Fruit fly (Drosophila melanogaster) whole organism, pupa: ENCODE results near the gene CG46310.

ENCODE experiments used
- CG13204 ChIP-seq: fragments of 200-800 bp; sonication (Bioruptor generic); optimal IDR thresholded peaks from 2 replicates; lab custom pipeline; 2018; ENCODE audit warnings: missing biosample characterization, mild to moderate bottlenecking, missing genetic modification characterization, moderate library complexity
- CG14655 ChIP-seq: fragments of 200-800 bp; sonication (Bioruptor generic); optimal IDR thresholded peaks from 3 replicates; lab custom pipeline; 2017; ENCODE audit warnings: mild to moderate bottlenecking, missing biosample characterization, missing genetic modification reagents, missing genetic modification characterization
- CG17806 ChIP-seq: fragments of 200-800 bp; sonication (Bioruptor generic); optimal IDR thresholded peaks from 2 replicates; lab custom pipeline; 2018; ENCODE audit warnings: missing biosample characterization, mild to moderate bottlenecking, missing genetic modification characterization, moderate library complexity
- CG34367 ChIP-seq: fragments of 200-800 bp; sonication (Bioruptor generic); optimal IDR thresholded peaks from 2 replicates; lab custom pipeline; 2018; ENCODE audit warnings: missing biosample characterization, mild to moderate bottlenecking, missing genetic modification characterization
- CG8301 ChIP-seq: fragments of 200-800 bp; sonication (Bioruptor generic); optimal IDR thresholded peaks from 2 replicates; lab custom pipeline; 2018; ENCODE audit warnings: missing biosample characterization, mild to moderate bottlenecking, missing genetic modification characterization
- CG9948 ChIP-seq: fragments of 200-800 bp; sonication (Bioruptor generic); optimal IDR thresholded peaks from 2 replicates; lab custom pipeline; 2018; ENCODE audit warnings: missing biosample characterization, mild to moderate bottlenecking, missing genetic modification characterization, moderate library complexity
- EcR ChIP-seq: fragments of 200-800 bp; sonication (Bioruptor generic); optimal IDR thresholded peaks from 3 replicates; lab custom pipeline; 2019; ENCODE audit warnings: missing biosample characterization, missing genetic modification characterization, mild to moderate bottlenecking, moderate library complexity, missing genetic modification reagents
- Ets98B ChIP-seq: fragments of 200-800 bp; sonication (Bioruptor generic); IDR thresholded peaks from 2 replicates; pipeline ENCODE4 v1.3.6; 2022; ENCODE audit warnings: missing biosample characterization, missing genetic modification characterization
- Pif1B ChIP-seq: fragments of 200-800 bp; sonication (Bioruptor generic); optimal IDR thresholded peaks from 3 replicates; lab custom pipeline; 2016; ENCODE audit warnings: missing biosample characterization, missing genetic modification characterization
- fd96Ca ChIP-seq: fragments of 200-800 bp; sonication (Bioruptor generic); IDR thresholded peaks from 3 replicates; pipeline ENCODE4 v1.3.6; 2022; ENCODE audit warnings: missing biosample characterization, missing genetic modification characterization
- rn ChIP-seq: fragments of 200-800 bp; sonication (Bioruptor generic); IDR thresholded peaks from 2 replicates; pipeline ENCODE4 v1.3.6; 2022; ENCODE audit warnings: missing biosample characterization, missing genetic modification characterization

DNA sequence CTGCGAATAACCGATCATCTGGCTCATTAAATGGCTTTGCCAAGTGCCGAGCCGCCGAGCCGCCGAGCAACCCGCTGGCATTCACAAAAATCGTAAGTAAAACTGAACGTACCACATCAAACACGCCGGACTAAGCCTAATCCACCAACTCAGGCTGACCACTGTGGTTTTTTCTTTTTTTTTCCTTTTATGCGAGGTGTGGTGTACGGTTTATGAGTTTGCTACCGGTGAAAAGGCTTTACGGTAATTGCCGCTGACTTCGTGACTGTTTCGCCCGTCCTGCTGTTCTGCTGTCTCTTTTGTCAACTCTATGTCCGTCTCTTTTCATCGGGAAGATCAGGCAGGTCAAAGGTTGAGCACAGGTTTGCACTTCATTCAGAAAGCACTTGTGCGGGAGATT is 22.0 kb downstream of the CG46310 start:
- TF ChIP-seq CG9948: no peak
- no peak for TF ChIP-seq Ets98B (GFP tag; lab: Robert Waterston, UW)
- TF ChIP-seq CG13204 (GFP tag; lab: Kevin White, UChicago): no peak
- no peak for TF ChIP-seq Pif1B (GFP tag; lab: Kevin White, UChicago)
- no peak for TF ChIP-seq EcR (GFP tag; lab: Kevin White, UChicago)
- TF ChIP-seq CG14655 (GFP tag; lab: Kevin White, UChicago): no peak
- no peak for TF ChIP-seq CG8301 (tag; lab: Kevin White, UChicago)
- no peak for TF ChIP-seq CG34367 (tag; lab: Kevin White, UChicago)
- no peak for TF ChIP-seq rn (GFP tag; lab: Robert Waterston, UW)
- no peak for TF ChIP-seq fd96Ca (GFP tag; lab: Robert Waterston, UW)
- TF ChIP-seq CG17806 (tag; lab: Kevin White, UChicago): no peak
